Worm (Caenorhabditis elegans) whole organism, early embryonic: ENCODE results near the gene C53A5.2.

Source experiments
- B0310.2 ChIP-seq: sonication (generic microtip); optimal IDR thresholded peaks from 2 replicates; lab custom pipeline; 2016; ENCODE audit warnings: mild to moderate bottlenecking, missing genetic modification characterization, missing compliant biosample characterization
- aly-1 ChIP-seq: sonication (generic microtip); optimal IDR thresholded peaks from 2 replicates; lab custom pipeline; 2016; ENCODE audit warnings: missing genetic modification characterization, missing compliant biosample characterization
- ama-1 ChIP-seq: fragments of 150-350 bp; optimal IDR thresholded peaks from 2 replicates; lab custom pipeline; 2014
- ets-7 ChIP-seq: sonication (generic microtip); optimal IDR thresholded peaks from 2 replicates; lab custom pipeline; 2016; ENCODE audit warnings: missing genotype, missing genetic modification characterization, missing compliant biosample characterization
- flt-1 ChIP-seq: fragments of 200-800 bp; sonication (Bioruptor generic); IDR thresholded peaks from 2 replicates; pipeline ENCODE4 v1.3.6; 2022; ENCODE audit warnings: missing genetic modification characterization, missing compliant biosample characterization
- hmbx-1 ChIP-seq: sonication (generic microtip); optimal IDR thresholded peaks from 2 replicates; lab custom pipeline; 2016; ENCODE audit warnings: mild to moderate bottlenecking, missing genetic modification characterization, missing compliant biosample characterization
- hmg-4 ChIP-seq: fragments of 200-800 bp; sonication (Bioruptor generic); optimal IDR thresholded peaks from 2 replicates; lab custom pipeline; 2018; ENCODE audit warnings: mild to moderate bottlenecking, missing genetic modification characterization, missing compliant biosample characterization
- pes-1 ChIP-seq: fragments of 200-800 bp; sonication (Bioruptor generic); IDR thresholded peaks from 2 replicates; pipeline ENCODE4 v1.3.6; 2022; ENCODE audit warnings: missing genetic modification reagents, missing genetic modification characterization, missing compliant biosample characterization
- scrt-1 ChIP-seq: fragments of 200-800 bp; sonication (Bioruptor generic); IDR thresholded peaks from 2 replicates; pipeline ENCODE4 v1.3.6; 2022; ENCODE audit warnings: missing genetic modification characterization, missing compliant biosample characterization
- sea-1 ChIP-seq: fragments of 200-800 bp; sonication (Bioruptor generic); conservative IDR thresholded peaks from 2 replicates; pipeline ENCODE4 v1.3.6; 2022; ENCODE audit warnings: missing genetic modification characterization, missing compliant biosample characterization
- tbx-11 ChIP-seq: fragments of 200-800 bp; sonication (Bioruptor generic); IDR thresholded peaks from 2 replicates; pipeline ENCODE4 v1.3.6; 2022; ENCODE audit warnings: missing genetic modification characterization, missing compliant biosample characterization

- TF ChIP-seq ama-1 (lab: Kevin White, UChicago) (no peak), scrt-1 (GFP tag; lab: Robert Waterston, UW) (no peak), sea-1 (GFP tag; lab: Robert Waterston, UW) (no peak), hmbx-1 (tag; lab: Kevin White, UChicago) (no peak), flt-1 (GFP tag; lab: Robert Waterston, UW) (no peak), aly-1 (tag; lab: Kevin White, UChicago) (no peak), tbx-11 (GFP tag; lab: Robert Waterston, UW) (no peak), hmg-4 (GFP tag; lab: Kevin White, UChicago) (no peak), ets-7 (tag; lab: Kevin White, UChicago) (no peak), pes-1 (GFP tag; lab: Robert Waterston, UW) (no peak), B0310.2 (no peak)
Measured at ce11 chrV:14482728-14483210, 40.2 kb downstream of the C53A5.2 start, which contains the start of gene R02D5.3.
